Worm (Caenorhabditis elegans) whole organism, late embryonic: ENCODE data around the gene M02B1.4.

Experiments used
- C08G9.2 ChIP-seq: sonication (generic microtip); optimal IDR thresholded peaks from 2 replicates; lab custom pipeline; 2016; ENCODE audit warnings: mild to moderate bottlenecking, missing genetic modification characterization, moderate library complexity, missing compliant biosample characterization
- lin-11 ChIP-seq: fragments of 200-800 bp; sonication (Bioruptor generic); optimal IDR thresholded peaks from 2 replicates; lab custom pipeline; 2018; ENCODE audit warnings: mild to moderate bottlenecking, missing genetic modification characterization, missing compliant biosample characterization
- nfya-1 ChIP-seq: sonication (generic microtip); optimal IDR thresholded peaks from 2 replicates; lab custom pipeline; 2017; ENCODE audit warnings: missing genetic modification characterization, mild to moderate bottlenecking, missing compliant biosample characterization, antibody characterized with exemption, moderate library complexity

ce11 chrIV:12825304-12825703, at the start of gene M02B1.4:
- TF ChIP-seq nfya-1, result no peak
- TF ChIP-seq lin-11 (tag; lab: Kevin White, UChicago), result no peak
- no peak for TF ChIP-seq C08G9.2 (tag; lab: Kevin White, UChicago)
